Worm (Caenorhabditis elegans) whole organism, late embryonic: ENCODE results near the gene T05A8.7.

Experiments used
- ama-1 ChIP-seq: fragments of 150-350 bp; optimal IDR thresholded peaks from 2 replicates; lab custom pipeline; 2014
- ceh-34 ChIP-seq: sonication (generic microtip); optimal IDR thresholded peaks from 2 replicates; lab custom pipeline; 2016; ENCODE audit warnings: mild to moderate bottlenecking, missing genetic modification characterization, missing compliant biosample characterization
- ets-4 ChIP-seq: sonication (generic microtip); optimal IDR thresholded peaks from 2 replicates; lab custom pipeline; 2016; ENCODE audit warnings: missing genetic modification characterization, missing compliant biosample characterization
- nfya-1 ChIP-seq: sonication (generic microtip); optimal IDR thresholded peaks from 2 replicates; lab custom pipeline; 2017; ENCODE audit warnings: missing genetic modification characterization, mild to moderate bottlenecking, missing compliant biosample characterization, antibody characterized with exemption, moderate library complexity

ce11 chrII:2734266-2734665, 7.9 kb downstream of the T05A8.7 start:
- no peak for TF ChIP-seq nfya-1 (tag; lab: Kevin White, UChicago)
- no peak for TF ChIP-seq ama-1 (lab: Kevin White, UChicago)
- TF ChIP-seq ceh-34 (tag; lab: Kevin White, UChicago) = no peak
- TF ChIP-seq ets-4 (tag; lab: Kevin White, UChicago) = no peak
